Worm (Caenorhabditis elegans): ENCODE data around the gene F46B6.4.

F46B6.4 gene

ce11 chrV:9730743-9731706 is 48.3 kb downstream of the F46B6.4 start (continued):
- TF ChIP-seq pqm-1 (tag; optimal IDR thresholded peaks at IDR 0.05), result peak; percentile 97
- peak; percentile 30; the same call in 1 of the 2 replicates for TF ChIP-seq mdt-29 (GFP tag; IDR thresholded peaks at IDR 0.05)
- TF ChIP-seq ZK337.2 (GFP tag; IDR thresholded peaks at IDR 0.05), result no peak
- TF ChIP-seq daf-8 (GFP tag; IDR thresholded peaks at IDR 0.05), result no peak

ce11 chrV:9729462-9730162 is 49.7 kb downstream of the F46B6.4 start, which contains the start of the genes aagr-3 and drap-1:
Gene aagr-3, minus strand, starts transcription at chrV:9729512.
Gene drap-1, plus strand, starts transcription at chrV:9730106.
- TF ChIP-seq nhr-237 (tag; optimal IDR thresholded peaks at IDR 0.05), result no peak
- TF ChIP-seq set-16 (GFP tag; IDR thresholded peaks at IDR 0.05), result no peak
- no peak for TF ChIP-seq nhr-10 (tag; optimal IDR thresholded peaks at IDR 0.05)
- no peak for TF ChIP-seq daf-19 (GFP tag; conservative IDR thresholded peaks at IDR 0.05)
- no peak for TF ChIP-seq ceh-44 (GFP tag; IDR thresholded peaks at IDR 0.05)
- no peak for TF ChIP-seq ZK546.5 (tag; optimal IDR thresholded peaks at IDR 0.05)
- TF ChIP-seq F44E2.7 (GFP tag; IDR thresholded peaks at IDR 0.05), result no peak
- TF ChIP-seq mxl-2 (GFP tag; conservative IDR thresholded peaks at IDR 0.05), result no peak
- peak; percentile 57 for TF ChIP-seq nhr-28 (tag; optimal IDR thresholded peaks at IDR 0.05)
- TF ChIP-seq ceh-82 (tag; optimal IDR thresholded peaks at IDR 0.05), result no peak
- no peak for TF ChIP-seq lim-7 (GFP tag; IDR thresholded peaks at IDR 0.05)
- no peak for TF ChIP-seq ztf-7 (tag; optimal IDR thresholded peaks at IDR 0.05)
- no peak for TF ChIP-seq ztf-11 (tag; optimal IDR thresholded peaks at IDR 0.05)
- TF ChIP-seq spr-3 (GFP tag; optimal IDR thresholded peaks at IDR 0.05), result no peak
- peak; percentile 70 for TF ChIP-seq dpl-1 (GFP tag; optimal IDR thresholded peaks at IDR 0.05)
- TF ChIP-seq snpc-4 (tag; optimal IDR thresholded peaks at IDR 0.05), result no peak
- no peak for TF ChIP-seq dmd-8 (GFP tag; IDR thresholded peaks at IDR 0.05)
- peak; percentile 34 for TF ChIP-seq rbr-2 (tag; optimal IDR thresholded peaks at IDR 0.05)
- TF ChIP-seq lsy-2 (tag; optimal IDR thresholded peaks at IDR 0.05), result peak in 1 of 2 experiments; percentile 89
- TF ChIP-seq zfp-2 (tag; optimal IDR thresholded peaks at IDR 0.05), result no peak
- peak; percentile 84 for TF ChIP-seq nhr-6 (tag; optimal IDR thresholded peaks at IDR 0.05)
- no peak for TF ChIP-seq spr-1 (tag; optimal IDR thresholded peaks at IDR 0.05)
- peak; percentile 4 for TF ChIP-seq fkh-10 (GFP tag; optimal IDR thresholded peaks at IDR 0.05)
- TF ChIP-seq tra-1 (GFP tag; IDR thresholded peaks at IDR 0.05), result no peak
- TF ChIP-seq madf-9 (GFP tag; conservative IDR thresholded peaks at IDR 0.05), result no peak
- TF ChIP-seq aly-2 (tag; optimal IDR thresholded peaks at IDR 0.05), result no peak
- no peak for TF ChIP-seq Y105C5A.15 (GFP tag; IDR thresholded peaks at IDR 0.05)
- TF ChIP-seq Y75B8A.6 (GFP tag; IDR thresholded peaks at IDR 0.05), result no peak
- no peak for TF ChIP-seq cey-2 (tag; optimal IDR thresholded peaks at IDR 0.05; ENCODE audit: borderline replicate concordance, insufficient read depth)
- no peak for TF ChIP-seq T26A8.4 (GFP tag; IDR thresholded peaks at IDR 0.05)
- TF ChIP-seq nhr-11 (tag; optimal IDR thresholded peaks at IDR 0.05), result no peak
- no peak for TF ChIP-seq F37D6.2 (tag; optimal IDR thresholded peaks at IDR 0.05)
- no peak for TF ChIP-seq ZK337.2 (GFP tag; IDR thresholded peaks at IDR 0.05)
- peak; percentile 66 for TF ChIP-seq nhr-77 (tag; optimal IDR thresholded peaks at IDR 0.05)
- TF ChIP-seq attf-4 (tag; optimal IDR thresholded peaks at IDR 0.05), result no peak
- no peak for TF ChIP-seq lin-29 (GFP tag; IDR thresholded peaks at IDR 0.05)
- no peak for TF ChIP-seq mxl-3 (GFP tag; optimal IDR thresholded peaks at IDR 0.05)
- no peak for TF ChIP-seq egl-43 (GFP tag; IDR thresholded peaks at IDR 0.05)
- TF ChIP-seq mdl-1 (tag; optimal IDR thresholded peaks at IDR 0.05), result peak in 1 of 2 experiments; percentile 33
- TF ChIP-seq unc-130 (GFP tag; optimal IDR thresholded peaks at IDR 0.05), result no peak
- no peak for TF ChIP-seq lin-39 (tag; optimal IDR thresholded peaks at IDR 0.05)
- no peak for TF ChIP-seq ceh-32 (tag; optimal IDR thresholded peaks at IDR 0.05; ENCODE audit: poor library complexity)
- TF ChIP-seq nhr-42 (GFP tag; IDR thresholded peaks at IDR 0.05), result no peak
- TF ChIP-seq unc-62 (GFP tag; optimal IDR thresholded peaks at IDR 0.05 in 1 of 2), result no peak
- no peak for TF ChIP-seq unc-62 (tag; optimal IDR thresholded peaks at IDR 0.05)
